Worm (Caenorhabditis elegans) whole organism, midembryonic: ENCODE results near the gene ZK512.2.

Experiments
- T22C8.4 ChIP-seq: fragments of 200-800 bp; sonication (Bioruptor generic); IDR thresholded peaks from 2 replicates; pipeline ENCODE4 v1.3.6; 2022; ENCODE audit warnings: missing genetic modification characterization, missing compliant biosample characterization
- med-1 ChIP-seq: sonication (generic microtip); optimal IDR thresholded peaks from 2 replicates; lab custom pipeline; 2017; ENCODE audit warnings: missing genetic modification characterization, mild to moderate bottlenecking, missing compliant biosample characterization, antibody characterized with exemption, missing genetic modification reagents; ENCODE audit not compliant: insufficient read depth
- ref-1 ChIP-seq: fragments of 200-800 bp; sonication (Bioruptor generic); conservative IDR thresholded peaks from 2 replicates; pipeline ENCODE4 v1.3.6; 2022; ENCODE audit warnings: missing genetic modification reagents, missing genetic modification characterization, missing compliant biosample characterization
- tab-1 ChIP-seq: fragments of 200-800 bp; sonication (Bioruptor generic); IDR thresholded peaks from 2 replicates; pipeline ENCODE4 v1.3.6; 2022; ENCODE audit warnings: missing genetic modification characterization, missing compliant biosample characterization
- ztf-23 ChIP-seq: fragments of 200-800 bp; sonication (Bioruptor generic); IDR thresholded peaks from 2 replicates; pipeline ENCODE4 v1.3.6; 2022; ENCODE audit warnings: missing genetic modification reagents, missing genetic modification characterization, missing compliant biosample characterization
- ztf-29 ChIP-seq: fragments of 200-800 bp; sonication (Bioruptor generic); IDR thresholded peaks from 2 replicates; pipeline ENCODE4 v1.3.6; 2022; ENCODE audit warnings: missing genetic modification reagents, missing genetic modification characterization, missing compliant biosample characterization

- no peak for TF ChIP-seq tab-1 (GFP tag; lab: Robert Waterston, UW)
- TF ChIP-seq ztf-29 (GFP tag; lab: Robert Waterston, UW), result no peak
- no peak for TF ChIP-seq T22C8.4 (GFP tag; lab: Robert Waterston, UW)
- TF ChIP-seq med-1 (GFP tag; lab: Kevin White, UChicago), result no peak
- TF ChIP-seq ref-1 (GFP tag; lab: Robert Waterston, UW), result no peak
- TF ChIP-seq ztf-23 (GFP tag; lab: Robert Waterston, UW), result no peak
Measured at ce11 chrIII:9115745-9116144, 28.8 kb downstream of the ZK512.2 start.
